Worm (Caenorhabditis elegans): ENCODE results near the gene R10D12.10.
A peak's percentile ranks its signal among the peaks of the same experiment; 100 is the strongest.

R10D12.10 gene

DNA sequence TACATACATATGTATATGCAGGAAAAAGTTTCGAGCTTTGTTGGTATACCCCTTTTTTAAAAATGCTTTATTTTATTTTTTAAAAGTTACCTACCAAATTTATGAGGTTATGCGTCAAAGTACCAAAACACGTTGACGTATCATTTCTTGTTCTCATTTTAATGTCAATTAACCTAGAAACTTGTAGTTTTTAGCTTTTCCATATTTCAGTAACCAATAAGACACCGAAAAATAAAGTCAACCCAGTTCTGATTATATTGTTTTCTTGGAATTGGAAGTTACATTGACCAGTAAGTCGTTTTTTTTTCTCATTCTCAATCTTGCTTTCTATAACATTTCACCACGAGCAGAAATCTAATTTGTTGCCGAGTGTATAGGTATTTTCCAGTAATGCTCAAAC, 21.3 kb downstream of the R10D12.10 start, which contains the start of gene srw-145:
Gene srw-145 (plus strand): TSS at position 301 of the 400 bp plus-strand sequence.
- TF ChIP-seq nfya-1 (tag; optimal IDR thresholded peaks at IDR 0.05; ENCODE audit: insufficient read depth) (no peak), mml-1 (tag; optimal IDR thresholded peaks at IDR 0.05) (no peak), hmg-11 (tag; optimal IDR thresholded peaks at IDR 0.05) (no peak), nhr-11 (tag; optimal IDR thresholded peaks at IDR 0.05) (peak; percentile 62), ztf-4 (tag; optimal IDR thresholded peaks at IDR 0.05) (no peak)

DNA sequence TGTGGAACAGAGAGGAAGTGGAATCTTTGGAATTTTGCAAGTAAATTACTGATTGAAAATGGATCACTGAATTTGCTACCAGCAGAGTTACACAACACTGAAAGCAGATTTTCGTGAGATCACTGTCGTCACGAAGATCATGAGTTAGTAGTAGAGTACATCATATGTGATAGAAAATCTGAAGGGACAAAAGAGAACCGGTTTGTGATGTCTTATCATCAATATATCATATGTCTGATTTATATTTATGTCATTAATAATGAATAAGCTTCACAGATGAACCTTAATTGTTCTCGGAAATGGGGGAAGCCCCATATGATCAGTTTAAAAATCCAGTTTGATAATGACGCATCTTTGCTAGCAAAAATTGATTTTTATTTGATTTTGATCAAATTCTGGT, 22.1 kb downstream of the R10D12.10 start:
- no peak for TF ChIP-seq mml-1 (tag; optimal IDR thresholded peaks at IDR 0.05)
- TF ChIP-seq unc-62 (GFP tag; optimal IDR thresholded peaks at IDR 0.05), result no peak
- TF ChIP-seq ZK546.5 (tag; optimal IDR thresholded peaks at IDR 0.05), result no peak
- TF ChIP-seq daf-12 (tag; optimal IDR thresholded peaks at IDR 0.05), result no peak
- TF ChIP-seq aly-2 (tag; optimal IDR thresholded peaks at IDR 0.05), result no peak
- peak; percentile 16 for TF ChIP-seq nhr-25 (tag; optimal IDR thresholded peaks at IDR 0.05)
- TF ChIP-seq ama-1 (optimal IDR thresholded peaks at IDR 0.05), result no peak
- TF ChIP-seq eor-1 (tag; optimal IDR thresholded peaks at IDR 0.05), result no peak
- TF ChIP-seq nhr-23 (tag; optimal IDR thresholded peaks at IDR 0.05), result peak; percentile 29
- no peak for TF ChIP-seq elt-1 (tag; optimal IDR thresholded peaks at IDR 0.05)
- TF ChIP-seq nhr-11 (tag; optimal IDR thresholded peaks at IDR 0.05), result no peak
- no peak for TF ChIP-seq nhr-77 (tag; optimal IDR thresholded peaks at IDR 0.05)
- no peak for TF ChIP-seq snpc-4 (tag; optimal IDR thresholded peaks at IDR 0.05)
- TF ChIP-seq elt-3 (tag; optimal IDR thresholded peaks at IDR 0.05), result peak in 1 of 3 experiments; percentile 27
- peak; percentile 49 for TF ChIP-seq nhr-43 (tag; optimal IDR thresholded peaks at IDR 0.05; ENCODE audit: poor library complexity, severe bottlenecking)
- TF ChIP-seq lin-15B (tag; optimal IDR thresholded peaks at IDR 0.05), result no peak

DNA sequence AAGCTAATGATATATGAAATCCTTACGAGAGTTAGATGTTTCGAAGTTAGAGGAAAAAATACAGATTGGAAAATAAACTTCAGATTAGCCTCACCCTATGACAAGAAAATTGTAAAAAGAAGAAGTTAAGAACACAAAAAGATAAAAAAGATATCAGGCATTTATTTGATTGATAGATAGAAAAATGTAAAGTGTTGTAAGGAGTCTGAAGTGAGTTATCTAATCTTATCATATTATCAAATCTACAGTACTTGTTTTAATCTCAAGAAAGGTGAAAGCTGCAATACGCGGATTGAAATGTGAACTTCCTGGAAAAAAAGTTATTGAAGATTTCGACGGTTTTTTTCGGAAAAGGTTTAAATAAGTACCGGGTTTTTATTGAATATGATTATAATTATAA, 22.7 kb downstream of the R10D12.10 start:
- TF ChIP-seq elt-3 (tag; optimal IDR thresholded peaks at IDR 0.05) (peak in 1 of 3 experiments; percentile 42), zag-1 (tag; optimal IDR thresholded peaks at IDR 0.05) (no peak), nhr-237 (tag; optimal IDR thresholded peaks at IDR 0.05) (no peak), skn-1 (tag; optimal IDR thresholded peaks at IDR 0.05) (no peak)

DNA sequence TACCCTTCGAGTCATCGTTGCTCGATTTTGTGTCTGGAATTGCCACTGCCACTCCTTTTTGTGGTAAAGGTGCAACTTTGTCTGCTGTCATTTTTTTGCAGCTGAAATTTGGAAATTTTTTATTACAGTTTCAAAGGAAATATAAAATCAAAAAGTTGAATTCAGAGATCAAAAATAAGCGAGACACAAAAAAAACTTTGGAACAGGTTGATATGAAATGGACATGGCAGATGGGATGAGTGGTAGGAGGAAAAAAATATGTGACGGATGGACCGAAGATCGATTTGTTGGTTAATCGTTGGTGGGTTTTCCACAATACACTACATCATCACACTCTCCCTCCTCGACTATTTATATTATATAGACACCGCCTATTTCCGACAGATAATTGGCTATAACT, 23.6 kb downstream of the R10D12.10 start, which contains the start of gene R10D12.1:
Gene R10D12.1 (minus strand): TSS at position 101 of the 400 bp plus-strand sequence.
- TF ChIP-seq egl-5 (tag; optimal IDR thresholded peaks at IDR 0.05) (no peak), hmg-11 (tag; optimal IDR thresholded peaks at IDR 0.05) (no peak), ztf-4 (tag; optimal IDR thresholded peaks at IDR 0.05) (no peak), elt-1 (tag; optimal IDR thresholded peaks at IDR 0.05) (no peak), nhr-28 (tag; optimal IDR thresholded peaks at IDR 0.05) (no peak), unc-39 (tag; optimal IDR thresholded peaks at IDR 0.05) (no peak), lin-15B (tag; optimal IDR thresholded peaks at IDR 0.05) (no peak)

DNA sequence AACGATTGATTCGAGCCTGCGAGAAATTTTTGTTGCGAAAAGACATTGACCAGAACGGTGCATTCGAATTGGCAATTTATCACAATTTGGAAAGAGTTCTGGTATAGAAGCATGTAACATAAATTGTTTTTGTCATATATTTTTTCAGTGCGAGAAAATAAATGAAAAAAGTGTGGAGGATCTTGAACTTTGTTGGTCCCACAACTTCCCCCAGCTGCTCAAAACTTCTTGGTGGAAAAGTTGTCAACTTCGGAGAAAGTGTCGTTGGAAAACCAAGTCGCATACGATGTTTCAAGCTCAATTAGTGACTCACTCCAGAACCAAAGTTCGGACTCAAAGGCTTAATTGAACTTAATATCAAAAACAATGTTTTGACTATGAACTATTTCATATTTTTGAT, 26.2 kb downstream of the R10D12.10 start:
- no peak for TF ChIP-seq ama-1 (optimal IDR thresholded peaks at IDR 0.05)
- TF ChIP-seq ceh-82 (tag; optimal IDR thresholded peaks at IDR 0.05), result no peak
- TF ChIP-seq ZK546.5 (tag; optimal IDR thresholded peaks at IDR 0.05), result no peak
- no peak for TF ChIP-seq elt-2 (tag; optimal IDR thresholded peaks at IDR 0.05)
- TF ChIP-seq nhr-77 (tag; optimal IDR thresholded peaks at IDR 0.05), result no peak
- TF ChIP-seq lin-39 (tag; optimal IDR thresholded peaks at IDR 0.05), result no peak
- TF ChIP-seq snpc-4 (tag; optimal IDR thresholded peaks at IDR 0.05), result no peak
- TF ChIP-seq ceh-16 (tag; optimal IDR thresholded peaks at IDR 0.05), result no peak
- no peak for TF ChIP-seq hmg-11 (tag; optimal IDR thresholded peaks at IDR 0.05)
- TF ChIP-seq nhr-76 (tag; optimal IDR thresholded peaks at IDR 0.05), result no peak
- no peak for TF ChIP-seq nhr-43 (tag; optimal IDR thresholded peaks at IDR 0.05; ENCODE audit: poor library complexity, severe bottlenecking)
- TF ChIP-seq fkh-2 (tag; optimal IDR thresholded peaks at IDR 0.05), result no peak
- TF ChIP-seq sea-2 (GFP tag; optimal IDR thresholded peaks at IDR 0.05), result no peak
- TF ChIP-seq daf-12 (tag; optimal IDR thresholded peaks at IDR 0.05), result no peak
- TF ChIP-seq elt-1 (tag; optimal IDR thresholded peaks at IDR 0.05), result no peak
- TF ChIP-seq nhr-28 (tag; optimal IDR thresholded peaks at IDR 0.05), result no peak
- TF ChIP-seq nhr-25 (tag; optimal IDR thresholded peaks at IDR 0.05), result no peak
- TF ChIP-seq lin-15B (tag; optimal IDR thresholded peaks at IDR 0.05), result no peak

ce11 chrV:13931225-13931624, 26.9 kb downstream of the R10D12.10 start, which contains the start of gene C06B3.16:
Gene C06B3.16, plus strand, starts transcription at chrV:13931525.
- no peak for TF ChIP-seq fkh-10 (GFP tag; optimal IDR thresholded peaks at IDR 0.05)
- no peak for TF ChIP-seq nhr-25 (tag; optimal IDR thresholded peaks at IDR 0.05)
- TF ChIP-seq pha-4 (tag; optimal IDR thresholded peaks at IDR 0.05), result no peak
- TF ChIP-seq ceh-16 (tag; optimal IDR thresholded peaks at IDR 0.05), result no peak
- no peak for TF ChIP-seq ZK546.5 (tag; optimal IDR thresholded peaks at IDR 0.05)
- no peak for TF ChIP-seq jun-1 (tag; optimal IDR thresholded peaks at IDR 0.05)
